Worm (Caenorhabditis elegans) whole organism, late embryonic: ENCODE results near the gene W09C2.7.
A peak's percentile ranks its signal among the peaks of the same experiment; 100 is the strongest.

ENCODE experiments used
- F13H6.1 ChIP-seq: sonication (generic microtip); optimal IDR thresholded peaks from 2 replicates; lab custom pipeline; 2016; ENCODE audit warnings: missing genetic modification characterization, missing compliant biosample characterization
- K09A11.1 ChIP-seq: sonication (generic microtip); optimal IDR thresholded peaks from 2 replicates; lab custom pipeline; 2017; ENCODE audit warnings: antibody characterized with exemption, mild to moderate bottlenecking, missing genetic modification characterization, missing compliant biosample characterization; ENCODE audit not compliant: insufficient read depth
- Y22D7AL.16 ChIP-seq: sonication (generic microtip); optimal IDR thresholded peaks from 2 replicates; lab custom pipeline; 2016; ENCODE audit warnings: missing genetic modification characterization, missing compliant biosample characterization
- ahr-1 ChIP-seq: sonication (generic microtip); optimal IDR thresholded peaks from 2 replicates; lab custom pipeline; 2016; ENCODE audit warnings: missing genetic modification characterization, missing compliant biosample characterization
- ama-1 ChIP-seq: fragments of 150-350 bp; optimal IDR thresholded peaks from 2 replicates; lab custom pipeline; 2014
- ceh-14 ChIP-seq: sonication (generic microtip); optimal IDR thresholded peaks from 2 replicates; lab custom pipeline; 2016; ENCODE audit warnings: missing genotype, missing genetic modification characterization, missing compliant biosample characterization
- ceh-18 ChIP-seq: sonication (generic microtip); optimal IDR thresholded peaks from 2 replicates; lab custom pipeline; 2016; ENCODE audit warnings: missing genetic modification characterization, missing compliant biosample characterization
- ceh-19 ChIP-seq: fragments of 200-800 bp; sonication (Bioruptor generic); optimal IDR thresholded peaks from 2 replicates; lab custom pipeline; 2018; ENCODE audit warnings: mild to moderate bottlenecking, missing genetic modification characterization, missing compliant biosample characterization
- ceh-22 ChIP-seq: sonication (generic microtip); optimal IDR thresholded peaks from 2 replicates; lab custom pipeline; 2017; ENCODE audit warnings: missing biosample characterization, missing genetic modification characterization
- ceh-24 ChIP-seq: sonication (generic microtip); optimal IDR thresholded peaks from 2 replicates; lab custom pipeline; 2016; ENCODE audit warnings: mild to moderate bottlenecking, missing genetic modification characterization, missing compliant biosample characterization
- ceh-30 ChIP-seq: fragments of 150-350 bp; optimal IDR thresholded peaks from 2 replicates; lab custom pipeline; 2014; ENCODE audit warnings: missing biosample characterization, missing genetic modification characterization
- ceh-34 ChIP-seq: sonication (generic microtip); optimal IDR thresholded peaks from 2 replicates; lab custom pipeline; 2016; ENCODE audit warnings: mild to moderate bottlenecking, missing genetic modification characterization, missing compliant biosample characterization
- ceh-6 ChIP-seq: fragments of 200-800 bp; sonication (Bioruptor generic); optimal IDR thresholded peaks from 2 replicates; lab custom pipeline; 2018; ENCODE audit warnings: mild to moderate bottlenecking, missing genetic modification characterization, missing compliant biosample characterization
- ceh-9 ChIP-seq: sonication (generic microtip); optimal IDR thresholded peaks from 2 replicates; lab custom pipeline; 2016; ENCODE audit warnings: mild to moderate bottlenecking, missing genetic modification characterization, inconsistent platforms, missing compliant biosample characterization
- dve-1 ChIP-seq: sonication (generic microtip); optimal IDR thresholded peaks from 2 replicates; lab custom pipeline; 2017; ENCODE audit warnings: antibody characterized with exemption, mild to moderate bottlenecking, missing genetic modification characterization, missing compliant biosample characterization
- elt-2 ChIP-seq: sonication (generic microtip); optimal IDR thresholded peaks from 2 replicates; lab custom pipeline; 2016; ENCODE audit warnings: missing genetic modification reagents, missing genetic modification characterization, missing compliant biosample characterization
- fax-1 ChIP-seq: sonication (generic microtip); optimal IDR thresholded peaks from 2 replicates; lab custom pipeline; 2016; ENCODE audit warnings: missing genotype, missing genetic modification characterization, missing compliant biosample characterization
- fkh-6 ChIP-seq: sonication (generic microtip); optimal IDR thresholded peaks from 2 replicates; lab custom pipeline; 2016; ENCODE audit warnings: missing genetic modification characterization, missing compliant biosample characterization
- hlh-13 ChIP-seq: fragments of 200-800 bp; sonication (Bioruptor generic); optimal IDR thresholded peaks from 2 replicates; lab custom pipeline; 2018; ENCODE audit warnings: mild to moderate bottlenecking, missing genetic modification characterization, missing compliant biosample characterization
- hlh-30 ChIP-seq: sonication (generic microtip); optimal IDR thresholded peaks from 2 replicates; lab custom pipeline; 2017; ENCODE audit warnings: antibody characterized with exemption, missing genetic modification characterization, missing compliant biosample characterization; ENCODE audit not compliant: insufficient read depth
- hlh-8 ChIP-seq: sonication (generic microtip); optimal IDR thresholded peaks from 2 replicates; lab custom pipeline; 2016; ENCODE audit warnings: missing genotype, missing genetic modification characterization, missing compliant biosample characterization
- lim-6 ChIP-seq: sonication (generic microtip); optimal IDR thresholded peaks from 2 replicates; lab custom pipeline; 2016; ENCODE audit warnings: missing genetic modification characterization, missing compliant biosample characterization
- lin-11 ChIP-seq: fragments of 200-800 bp; sonication (Bioruptor generic); optimal IDR thresholded peaks from 2 replicates; lab custom pipeline; 2018; ENCODE audit warnings: mild to moderate bottlenecking, missing genetic modification characterization, missing compliant biosample characterization
- nfya-1 ChIP-seq: sonication (generic microtip); optimal IDR thresholded peaks from 2 replicates; lab custom pipeline; 2017; ENCODE audit warnings: missing genetic modification characterization, mild to moderate bottlenecking, missing compliant biosample characterization, antibody characterized with exemption, moderate library complexity
- npax-4 ChIP-seq: sonication (generic microtip); optimal IDR thresholded peaks from 2 replicates; lab custom pipeline; 2016; ENCODE audit warnings: missing genetic modification characterization, missing compliant biosample characterization
- pat-9 ChIP-seq: fragments of 200-800 bp; sonication (Bioruptor generic); optimal IDR thresholded peaks from 2 replicates; lab custom pipeline; 2018; ENCODE audit warnings: mild to moderate bottlenecking, missing genetic modification characterization, moderate library complexity, missing compliant biosample characterization
- pha-2 ChIP-seq: sonication (generic microtip); optimal IDR thresholded peaks from 2 replicates; lab custom pipeline; 2017; ENCODE audit warnings: mild to moderate bottlenecking, missing genetic modification characterization, missing compliant biosample characterization
- pqm-1 ChIP-seq: sonication (generic microtip); optimal IDR thresholded peaks from 2 replicates; lab custom pipeline; 2016; ENCODE audit warnings: missing genetic modification characterization, missing compliant biosample characterization
- rnt-1 ChIP-seq: sonication (generic microtip); optimal IDR thresholded peaks from 2 replicates; lab custom pipeline; 2016; ENCODE audit warnings: missing genetic modification characterization, missing compliant biosample characterization
- sox-2 ChIP-seq: fragments of 200-800 bp; sonication (Bioruptor generic); IDR thresholded peaks from 2 replicates; pipeline ENCODE4 v1.3.6; 2022; ENCODE audit warnings: missing genetic modification reagents, missing genetic modification characterization, missing compliant biosample characterization
- sox-4 ChIP-seq: sonication (generic microtip); optimal IDR thresholded peaks from 2 replicates; lab custom pipeline; 2017; ENCODE audit warnings: mild to moderate bottlenecking, missing genetic modification characterization, inconsistent platforms, missing compliant biosample characterization
- syd-9 ChIP-seq: sonication (generic microtip); optimal IDR thresholded peaks from 2 replicates; lab custom pipeline; 2016; ENCODE audit warnings: mild to moderate bottlenecking, missing genetic modification characterization, moderate library complexity, missing compliant biosample characterization
- tbx-2 ChIP-seq: sonication (generic microtip); optimal IDR thresholded peaks from 2 replicates; lab custom pipeline; 2016; ENCODE audit warnings: missing genetic modification characterization, missing compliant biosample characterization
- ttx-3 ChIP-seq: sonication (generic microtip); optimal IDR thresholded peaks from 2 replicates; lab custom pipeline; 2016; ENCODE audit warnings: missing genetic modification reagents, missing genetic modification characterization, missing compliant biosample characterization
- unc-42 ChIP-seq: sonication (generic microtip); optimal IDR thresholded peaks from 2 replicates; lab custom pipeline; 2016; ENCODE audit warnings: missing genotype, missing genetic modification characterization, missing compliant biosample characterization
- unc-55 ChIP-seq: sonication (generic microtip); optimal IDR thresholded peaks from 2 replicates; lab custom pipeline; 2017; ENCODE audit warnings: missing biosample characterization, missing genetic modification reagents, missing genetic modification characterization
- zip-5 ChIP-seq: sonication (generic microtip); optimal IDR thresholded peaks from 2 replicates; lab custom pipeline; 2016; ENCODE audit warnings: missing genetic modification characterization, missing compliant biosample characterization

The W09C2.7 gene

ce11 chrIV:9622272-9622671, at the start of gene W09C2.7:
Gene W09C2.7 (minus strand): TSS chrIV:9622372.
- no peak for TF ChIP-seq pha-2
- TF ChIP-seq npax-4 (tag; lab: Kevin White, UChicago) = no peak
- no peak for TF ChIP-seq Y22D7AL.16
- TF ChIP-seq zip-5 = no peak
- no peak for TF ChIP-seq ceh-9
- no peak for TF ChIP-seq ceh-19 (GFP tag; lab: Kevin White, UChicago)
- no peak for TF ChIP-seq pat-9 (tag; lab: Kevin White, UChicago)

- peak; percentile 30 for TF ChIP-seq F13H6.1 (tag; lab: Kevin White, UChicago)
- TF ChIP-seq ceh-18 (tag; lab: Kevin White, UChicago) = peak; percentile 14
- no peak for TF ChIP-seq elt-2 (tag; lab: Kevin White, UChicago)
- TF ChIP-seq ceh-14 (tag; lab: Kevin White, UChicago) = no peak
- TF ChIP-seq pqm-1 (tag; lab: Kevin White, UChicago) = peak; percentile 10
- TF ChIP-seq ceh-24 (tag; lab: Kevin White, UChicago) = no peak
- no peak for TF ChIP-seq fkh-6 (tag; lab: Kevin White, UChicago)
- TF ChIP-seq hlh-13 (GFP tag; lab: Kevin White, UChicago) = no peak
- TF ChIP-seq hlh-30 (tag; lab: Kevin White, UChicago) = peak; percentile 48
- peak; percentile 18 for TF ChIP-seq ceh-34 (tag; lab: Kevin White, UChicago)
- TF ChIP-seq ahr-1 (tag; lab: Kevin White, UChicago) = no peak
- no peak for TF ChIP-seq Y22D7AL.16
Measured at ce11 chrIV:9671001-9671652, 49.0 kb upstream of the W09C2.7 start.

ce11 chrIV:9669969-9670368, 47.8 kb upstream of the W09C2.7 start:
- no peak for TF ChIP-seq lim-6 (tag; lab: Kevin White, UChicago)
- TF ChIP-seq hlh-30 (tag; lab: Kevin White, UChicago) = peak; percentile 72
- TF ChIP-seq, all 69 proteins: peak for 1

ce11 chrIV:9668103-9668672, 46.0 kb upstream of the W09C2.7 start:
- TF ChIP-seq hlh-30 (tag; lab: Kevin White, UChicago) (peak; percentile 7), ceh-19 (GFP tag; lab: Kevin White, UChicago) (no peak)

ce11 chrIV:9667084-9667483, 44.9 kb upstream of the W09C2.7 start:
- TF ChIP-seq tbx-2 (tag; lab: Kevin White, UChicago) = peak; percentile 45
- TF ChIP-seq Y22D7AL.16 = no peak
- TF ChIP-seq ceh-6 = no peak
- peak; percentile 8 for TF ChIP-seq ceh-30 (tag; lab: Kevin White, UChicago)
- peak; percentile 19 for TF ChIP-seq elt-2 (tag; lab: Kevin White, UChicago)
- TF ChIP-seq ceh-34 (tag; lab: Kevin White, UChicago) = peak; percentile 38
- no peak for TF ChIP-seq ceh-14 (tag; lab: Kevin White, UChicago)
- peak; percentile 25 for TF ChIP-seq nfya-1 (tag; lab: Kevin White, UChicago)
- TF ChIP-seq, all 69 proteins: peak for 5

ce11 chrIV:9659999-9660398, 37.8 kb upstream of the W09C2.7 start:
- TF ChIP-seq fax-1 (tag; lab: Kevin White, UChicago) = no peak
- peak; percentile 82 for TF ChIP-seq unc-42 (tag; lab: Kevin White, UChicago)
- TF ChIP-seq K09A11.1 (tag; lab: Kevin White, UChicago) = no peak
- TF ChIP-seq hlh-8 = no peak
- TF ChIP-seq, all 69 proteins: peak for 1

- TF ChIP-seq syd-9 (tag; lab: Kevin White, UChicago) (no peak), lin-11 (no peak), pat-9 (tag; lab: Kevin White, UChicago) (no peak), K09A11.1 (tag; lab: Kevin White, UChicago) (no peak), tbx-2 (tag; lab: Kevin White, UChicago) (no peak), sox-4 (tag; lab: Kevin White, UChicago) (no peak), nfya-1 (tag; lab: Kevin White, UChicago) (no peak), dve-1 (tag; lab: Kevin White, UChicago) (no peak), unc-55 (GFP tag; lab: Kevin White, UChicago) (no peak), ama-1 (lab: Kevin White, UChicago) (no peak), ttx-3 (tag; lab: Kevin White, UChicago) (no peak), rnt-1 (no peak), sox-2 (GFP tag; lab: Robert Waterston, UW) (no peak), ceh-22 (tag; lab: Kevin White, UChicago) (no peak), fkh-6 (tag; lab: Kevin White, UChicago) (no peak), npax-4 (tag; lab: Kevin White, UChicago) (no peak)
Measured at ce11 chrIV:9657753-9658152, 35.6 kb upstream of the W09C2.7 start, which contains the start of gene acc-1. Gene acc-1 (plus strand): TSS chrIV:9658053.
